Worm (Caenorhabditis elegans) whole organism, L2 larva: ENCODE data around the gene cdgs-1.

ENCODE experiments used
- C34F6.9 ChIP-seq: fragments of 150-350 bp; optimal IDR thresholded peaks from 2 replicates; lab custom pipeline; 2014; ENCODE audit warnings: missing biosample characterization, missing genetic modification characterization
- F13H6.1 ChIP-seq: sonication (generic microtip); optimal IDR thresholded peaks from 2 replicates; lab custom pipeline; 2016; ENCODE audit warnings: missing genetic modification characterization, missing compliant biosample characterization
- R02D3.7 ChIP-seq: fragments of 150-350 bp; optimal IDR thresholded peaks from 2 replicates; lab custom pipeline; 2014; ENCODE audit warnings: missing biosample characterization, missing genetic modification characterization
- Y55F3AM.14 ChIP-seq: fragments of 200-800 bp; sonication (Bioruptor generic); optimal IDR thresholded peaks from 2 replicates; lab custom pipeline; 2018; ENCODE audit warnings: mild to moderate bottlenecking, missing genetic modification characterization, missing compliant biosample characterization
- ZK546.5 ChIP-seq: sonication (generic microtip); optimal IDR thresholded peaks from 2 replicates; lab custom pipeline; 2017; ENCODE audit warnings: missing biosample characterization, missing genetic modification characterization
- alr-1 ChIP-seq: fragments of 150-350 bp; optimal IDR thresholded peaks from 2 replicates; lab custom pipeline; 2014; ENCODE audit warnings: missing biosample characterization, missing genetic modification characterization
- aly-2 ChIP-seq: fragments of 150-350 bp; optimal IDR thresholded peaks from 2 replicates; lab custom pipeline; 2014; ENCODE audit warnings: missing biosample characterization, missing genetic modification characterization
- ama-1 ChIP-seq: fragments of 150-350 bp; optimal IDR thresholded peaks from 2 replicates; lab custom pipeline; 2018; ENCODE audit warnings: inconsistent platforms
- blmp-1 ChIP-seq: sonication (generic microtip); optimal IDR thresholded peaks from 2 replicates; lab custom pipeline; 2017; ENCODE audit warnings: missing genetic modification characterization, mild to moderate bottlenecking, missing compliant biosample characterization, antibody characterized with exemption, moderate library complexity; ENCODE audit not compliant: insufficient read depth
- ceh-82 ChIP-seq: fragments of 150-350 bp; optimal IDR thresholded peaks from 2 replicates; lab custom pipeline; 2014; ENCODE audit warnings: missing biosample characterization, missing genetic modification characterization
- crh-2 ChIP-seq: sonication (generic microtip); optimal IDR thresholded peaks from 2 replicates; lab custom pipeline; 2017; ENCODE audit warnings: missing biosample characterization, missing genetic modification characterization
- egl-27 ChIP-seq: sonication (generic microtip); optimal IDR thresholded peaks from 3 replicates; lab custom pipeline; 2017; ENCODE audit warnings: missing biosample characterization, missing genetic modification reagents, missing genetic modification characterization
- elt-1 ChIP-seq: fragments of 150-350 bp; optimal IDR thresholded peaks from 2 replicates; lab custom pipeline; 2014; ENCODE audit warnings: missing biosample characterization, missing genetic modification characterization
- elt-3 ChIP-seq: sonication (generic microtip); optimal IDR thresholded peaks from 2 replicates; lab custom pipeline; 2017; ENCODE audit warnings: missing biosample characterization, missing genetic modification characterization
- fos-1 ChIP-seq: fragments of 150-350 bp; optimal IDR thresholded peaks from 2 replicates; lab custom pipeline; 2014; ENCODE audit warnings: missing biosample characterization, missing genetic modification characterization
- gmeb-1 ChIP-seq: fragments of 150-350 bp; optimal IDR thresholded peaks from 2 replicates; lab custom pipeline; 2014; ENCODE audit warnings: missing biosample characterization, missing genetic modification characterization
- lin-11 ChIP-seq: fragments of 150-350 bp; sonication (generic microtip); optimal IDR thresholded peaks from 2 replicates; lab custom pipeline; 2014; ENCODE audit warnings: missing biosample characterization, missing genetic modification characterization, inconsistent platforms, mixed read lengths
- lin-39 ChIP-seq: fragments of 150-350 bp; optimal IDR thresholded peaks from 2 replicates; lab custom pipeline; 2014; ENCODE audit warnings: missing biosample characterization, missing genetic modification reagents, missing genetic modification characterization
- lsy-2 ChIP-seq, 2 experiments: fragments of 150-350 bp in 1 of 2; sonication (generic microtip) in 1 of 2; optimal IDR thresholded peaks; 2 replicates each; lab custom pipeline; 2014 to 2017; ENCODE audit warnings: missing biosample characterization in 2 of 2, missing genetic modification characterization in 2 of 2
- mab-5 ChIP-seq: fragments of 150-350 bp; optimal IDR thresholded peaks from 2 replicates; lab custom pipeline; 2014; ENCODE audit warnings: missing biosample characterization, missing genetic modification characterization
- mdl-1 ChIP-seq, 2 experiments: fragments of 150-350 bp in 1 of 2; sonication (generic microtip) in 1 of 2; optimal IDR thresholded peaks; 2 replicates each; lab custom pipeline; 2017; ENCODE audit warnings: missing biosample characterization in 2 of 2, missing genetic modification characterization in 2 of 2
- nhr-10 ChIP-seq: sonication (generic microtip); optimal IDR thresholded peaks from 2 replicates; lab custom pipeline; 2017; ENCODE audit warnings: missing biosample characterization, missing genetic modification characterization
- nhr-11 ChIP-seq: fragments of 150-350 bp; optimal IDR thresholded peaks from 2 replicates; lab custom pipeline; 2014; ENCODE audit warnings: missing biosample characterization, missing genetic modification characterization
- nhr-12 ChIP-seq: fragments of 150-350 bp; optimal IDR thresholded peaks from 2 replicates; lab custom pipeline; 2014; ENCODE audit warnings: missing biosample characterization, missing genetic modification characterization
- nhr-129 ChIP-seq: fragments of 150-350 bp; optimal IDR thresholded peaks from 2 replicates; lab custom pipeline; 2014; ENCODE audit warnings: missing biosample characterization, missing genetic modification characterization
- nhr-21 ChIP-seq: fragments of 150-350 bp; optimal IDR thresholded peaks from 2 replicates; lab custom pipeline; 2014; ENCODE audit warnings: missing biosample characterization, missing genetic modification characterization
- nhr-23 ChIP-seq: fragments of 150-350 bp; optimal IDR thresholded peaks from 2 replicates; lab custom pipeline; 2014; ENCODE audit warnings: missing biosample characterization, missing genetic modification reagents, missing genetic modification characterization
- nhr-237 ChIP-seq: fragments of 150-350 bp; optimal IDR thresholded peaks from 2 replicates; lab custom pipeline; 2014; ENCODE audit warnings: missing biosample characterization, missing genetic modification characterization
- nhr-25 ChIP-seq: fragments of 150-350 bp; sonication (generic microtip); optimal IDR thresholded peaks from 3 replicates; lab custom pipeline; 2014; ENCODE audit warnings: missing biosample characterization, missing genetic modification characterization
- peb-1 ChIP-seq: fragments of 150-350 bp; optimal IDR thresholded peaks from 2 replicates; lab custom pipeline; 2014; ENCODE audit warnings: missing biosample characterization, missing genetic modification characterization
- sem-4 ChIP-seq: fragments of 150-350 bp; optimal IDR thresholded peaks from 2 replicates; lab custom pipeline; 2014; ENCODE audit warnings: missing biosample characterization, missing genetic modification reagents, missing genetic modification characterization
- skn-1 ChIP-seq: sonication (generic microtip); optimal IDR thresholded peaks from 2 replicates; lab custom pipeline; 2017; ENCODE audit warnings: missing biosample characterization, missing genetic modification characterization
- sma-3 ChIP-seq: sonication (generic microtip); optimal IDR thresholded peaks from 2 replicates; lab custom pipeline; 2016; ENCODE audit warnings: missing genetic modification reagents, missing genetic modification characterization, missing compliant biosample characterization
- sma-9 ChIP-seq, 2 experiments: fragments of 150-350 bp in 1 of 2; sonication (generic microtip) in 1 of 2; optimal IDR thresholded peaks; 2 replicates each; lab custom pipeline; 2014 to 2016; ENCODE audit warnings: missing genetic modification characterization in 2 of 2, mild to moderate bottlenecking in 1 of 2, missing biosample characterization in 1 of 2, missing compliant biosample characterization in 1 of 2, missing genetic modification reagents in 1 of 2, moderate library complexity in 1 of 2
- snpc-4 ChIP-seq: fragments of 150-350 bp; optimal IDR thresholded peaks from 2 replicates; lab custom pipeline; 2014; ENCODE audit warnings: missing biosample characterization, missing genetic modification characterization
- unc-39 ChIP-seq: fragments of 150-350 bp; optimal IDR thresholded peaks from 2 replicates; lab custom pipeline; 2014; ENCODE audit warnings: missing biosample characterization, missing genetic modification characterization
- unc-55 ChIP-seq: fragments of 150-350 bp; sonication (generic microtip); optimal IDR thresholded peaks from 3 replicates; lab custom pipeline; 2014; ENCODE audit warnings: missing biosample characterization, missing genetic modification reagents, missing genetic modification characterization
- ztf-4 ChIP-seq: fragments of 150-350 bp; optimal IDR thresholded peaks from 2 replicates; lab custom pipeline; 2014; ENCODE audit warnings: missing biosample characterization, missing genetic modification characterization

Gene cdgs-1

DNA sequence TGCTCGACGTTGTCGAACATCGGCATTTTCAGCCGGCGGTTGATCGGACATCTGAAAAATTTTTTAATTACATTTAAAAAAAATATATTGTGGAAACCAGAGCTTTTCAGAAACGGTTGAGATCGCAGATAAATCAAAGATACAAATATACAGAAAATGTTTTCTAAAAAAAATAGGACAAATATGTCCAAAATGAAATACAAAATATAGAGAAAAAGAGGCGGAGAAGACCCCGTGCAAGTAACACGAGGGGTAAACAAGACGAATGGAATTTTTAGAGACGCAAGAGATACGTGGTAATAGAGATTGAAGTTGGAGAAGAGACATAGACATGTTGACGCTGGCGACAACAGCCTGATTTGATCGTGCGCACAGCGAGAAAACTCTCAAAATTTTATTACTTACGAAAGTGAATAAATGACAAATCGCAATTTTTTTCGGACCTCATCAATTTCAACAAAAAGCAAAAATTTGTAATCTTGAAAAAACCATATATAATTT is at the start of gene cdgs-1:
TSS of gene cdgs-1 (minus strand) at position 51 of the 501 bp plus-strand sequence.
- TF ChIP-seq crh-2 (tag; lab: Kevin White, UChicago), result peak; percentile 75
- no peak for TF ChIP-seq elt-3 (tag; lab: Kevin White, UChicago)
- TF ChIP-seq nhr-21 (tag; lab: Kevin White, UChicago), result no peak
- peak; percentile 20 for TF ChIP-seq fos-1 (tag; lab: Kevin White, UChicago)
- no peak for TF ChIP-seq elt-1 (tag; lab: Kevin White, UChicago)
- no peak for TF ChIP-seq sem-4 (tag; lab: Kevin White, UChicago)
- TF ChIP-seq alr-1, result no peak
- TF ChIP-seq sma-9 (GFP tag; optimal IDR thresholded peaks at IDR 0.05; lab: Kevin White, UChicago), result peak; percentile 63
- TF ChIP-seq sma-9 (tag; optimal IDR thresholded peaks at IDR 0.05; lab: Kevin White, UChicago), result no peak
- TF ChIP-seq C34F6.9 (tag; lab: Kevin White, UChicago), result peak; percentile 73
- no peak for TF ChIP-seq unc-39 (tag; lab: Kevin White, UChicago)
- peak; percentile 57 for TF ChIP-seq unc-55 (GFP tag; lab: Kevin White, UChicago)
- TF ChIP-seq mdl-1 (tag; optimal IDR thresholded peaks at IDR 0.05; lab: Kevin White, UChicago), result peak; percentile 62 to 64
- TF ChIP-seq lsy-2 (tag; optimal IDR thresholded peaks at IDR 0.05; lab: Kevin White, UChicago), result peak in 1 of 2 experiments; percentile 59
- TF ChIP-seq lin-39 (tag; lab: Kevin White, UChicago), result no peak
- TF ChIP-seq lin-11 (tag; lab: Kevin White, UChicago), result no peak
- TF ChIP-seq nhr-129, result peak; percentile 77
- no peak for TF ChIP-seq snpc-4 (tag; lab: Kevin White, UChicago)
- peak; percentile 30 for TF ChIP-seq nhr-25
- TF ChIP-seq ztf-4 (tag; lab: Kevin White, UChicago), result no peak
- no peak for TF ChIP-seq peb-1 (tag; lab: Kevin White, UChicago)
- TF ChIP-seq blmp-1 (tag; lab: Kevin White, UChicago), result no peak
- peak; percentile 19 for TF ChIP-seq F13H6.1
- TF ChIP-seq egl-27 (tag; lab: Kevin White, UChicago), result no peak
- TF ChIP-seq sma-3 (GFP tag; lab: Kevin White, UChicago), result no peak
- TF ChIP-seq R02D3.7 (tag; lab: Kevin White, UChicago), result no peak
- TF ChIP-seq, all 48 proteins: peak for 10

DNA sequence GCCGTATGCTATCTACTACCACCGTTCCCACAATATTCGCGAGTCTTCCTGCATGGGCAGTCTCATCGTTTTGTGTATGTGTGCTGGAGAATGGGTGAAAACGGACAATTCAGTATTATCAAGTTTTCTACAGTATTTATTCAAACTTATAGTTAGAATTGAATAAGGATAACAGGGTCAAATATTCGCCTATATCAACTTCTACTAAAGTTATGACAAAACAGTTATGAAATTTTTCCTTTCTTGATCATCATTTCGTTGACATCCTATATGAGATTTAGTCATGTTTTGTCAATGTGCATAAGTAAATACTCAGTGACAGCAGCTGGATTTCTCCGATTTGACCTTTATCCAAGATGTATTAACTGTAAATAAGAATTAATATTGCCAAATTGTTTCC is 35.8 kb upstream of the cdgs-1 start:
- TF ChIP-seq gmeb-1 (no peak), skn-1 (tag; lab: Kevin White, UChicago) (no peak), mab-5 (tag; lab: Kevin White, UChicago) (no peak), egl-27 (tag; lab: Kevin White, UChicago) (no peak), mdl-1 (tag; optimal IDR thresholded peaks at IDR 0.05; lab: Kevin White, UChicago) (no peak), nhr-10 (no peak), fos-1 (tag; lab: Kevin White, UChicago) (no peak), elt-3 (tag; lab: Kevin White, UChicago) (no peak), unc-55 (GFP tag; lab: Kevin White, UChicago) (no peak), ceh-82 (tag; lab: Kevin White, UChicago) (no peak), nhr-21 (tag; lab: Kevin White, UChicago) (no peak)

DNA sequence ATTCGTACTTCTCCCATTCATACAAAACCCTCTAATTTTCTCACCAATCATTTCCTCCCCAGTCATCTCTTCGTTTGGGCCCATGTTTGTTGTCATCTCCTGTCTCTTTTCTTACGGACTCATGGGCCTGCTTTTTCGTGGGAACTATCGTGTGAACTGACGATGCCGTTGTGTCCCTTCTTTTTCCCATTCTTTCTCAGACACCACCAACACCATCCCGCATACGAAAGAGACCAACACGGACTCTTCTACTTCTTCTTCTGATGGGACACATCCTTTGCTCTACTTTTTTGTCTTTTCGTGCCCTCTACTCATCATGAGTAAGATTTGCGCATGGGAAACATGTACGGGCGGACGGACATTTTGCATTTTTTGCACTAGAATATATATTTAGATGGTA is 34.8 kb upstream of the cdgs-1 start:
- TF ChIP-seq ZK546.5 (tag; lab: Kevin White, UChicago), result no peak
- no peak for TF ChIP-seq nhr-12 (tag; lab: Kevin White, UChicago)
- TF ChIP-seq sma-9 (GFP tag; optimal IDR thresholded peaks at IDR 0.05; lab: Kevin White, UChicago), result no peak
- TF ChIP-seq sma-9 (tag; optimal IDR thresholded peaks at IDR 0.05; lab: Kevin White, UChicago), result no peak
- no peak for TF ChIP-seq Y55F3AM.14 (GFP tag; lab: Kevin White, UChicago)
- TF ChIP-seq fos-1 (tag; lab: Kevin White, UChicago), result no peak
- no peak for TF ChIP-seq F13H6.1
- no peak for TF ChIP-seq skn-1 (tag; lab: Kevin White, UChicago)
- TF ChIP-seq egl-27 (tag; lab: Kevin White, UChicago), result no peak
- TF ChIP-seq ama-1, result no peak
- TF ChIP-seq aly-2, result no peak
- TF ChIP-seq nhr-23 (tag; lab: Kevin White, UChicago), result no peak
- TF ChIP-seq nhr-11 (tag; lab: Kevin White, UChicago), result no peak
- TF ChIP-seq nhr-10, result no peak
- TF ChIP-seq nhr-237 (tag; lab: Kevin White, UChicago), result no peak
